Fruit fly (Drosophila melanogaster): ENCODE results near the gene CG14380.
A peak's percentile ranks its signal among the peaks of the same experiment; 100 is the strongest.

CG14380 gene

dm6 chr3R:13188219-13188618 is at the start of gene CG14380:
TSS of gene CG14380 (plus strand) at chr3R:13188519.
- no peak for TF ChIP-seq cnc (optimal IDR thresholded peaks at IDR 0.05)
- TF ChIP-seq Clk (GFP tag; optimal IDR thresholded peaks at IDR 0.05): no peak
- TF ChIP-seq CG7101 (tag; optimal IDR thresholded peaks at IDR 0.05): no peak
- no peak for TF ChIP-seq pad (GFP tag; optimal IDR thresholded peaks at IDR 0.05)

- TF ChIP-seq CG7045 (GFP tag; optimal IDR thresholded peaks at IDR 0.05): no peak
- no peak for TF ChIP-seq CG1620 (GFP tag; optimal IDR thresholded peaks at IDR 0.05)
- TF ChIP-seq bab1 (GFP tag; optimal IDR thresholded peaks at IDR 0.05): no peak
- no peak for TF ChIP-seq CG7101 (tag; optimal IDR thresholded peaks at IDR 0.05)
- no peak for TF ChIP-seq Crg-1 (GFP tag; optimal IDR thresholded peaks at IDR 0.05)
- no peak for TF ChIP-seq Hr96 (GFP tag; optimal IDR thresholded peaks at IDR 0.05)
- no peak for TF ChIP-seq CG33017 (tag; optimal IDR thresholded peaks at IDR 0.05)
- TF ChIP-seq toe (GFP tag; optimal IDR thresholded peaks at IDR 0.05): no peak
- TF ChIP-seq cic (GFP tag; optimal IDR thresholded peaks at IDR 0.05): no peak
- TF ChIP-seq CG11617 (GFP tag; optimal IDR thresholded peaks at IDR 0.05): no peak
- no peak for TF ChIP-seq CG14711 (tag; optimal IDR thresholded peaks at IDR 0.05)
- no peak for TF ChIP-seq Mnt (GFP tag; optimal IDR thresholded peaks at IDR 0.05)
- TF ChIP-seq kay (GFP tag; ENCODE audit: borderline replicate concordance): no peak
- TF ChIP-seq cnc (optimal IDR thresholded peaks at IDR 0.05): no peak
- TF ChIP-seq ovo (GFP tag; optimal IDR thresholded peaks at IDR 0.05): no peak
- no peak for TF ChIP-seq CG12768 (GFP tag; optimal IDR thresholded peaks at IDR 0.05)
- TF ChIP-seq Clk (GFP tag; optimal IDR thresholded peaks at IDR 0.05): no peak
- TF ChIP-seq CG5204 (GFP tag; optimal IDR thresholded peaks at IDR 0.05): no peak
Measured at dm6 chr3R:13155587-13155986, 32.7 kb upstream of the CG14380 start, which contains the start of gene 2mit. TSS of gene 2mit (minus strand) at chr3R:13155687.

dm6 chr3R:13181004-13181403 is 7.3 kb upstream of the CG14380 start, which contains the start of gene CG8138:
TSS of gene CG8138 (plus strand) at chr3R:13181304.
- no peak for TF ChIP-seq CG12768 (GFP tag; optimal IDR thresholded peaks at IDR 0.05)
- no peak for TF ChIP-seq Hr96 (GFP tag; optimal IDR thresholded peaks at IDR 0.05)
- no peak for TF ChIP-seq Mnt (GFP tag; optimal IDR thresholded peaks at IDR 0.05)
- TF ChIP-seq CG11617 (GFP tag; optimal IDR thresholded peaks at IDR 0.05): no peak
- TF ChIP-seq pad (GFP tag; optimal IDR thresholded peaks at IDR 0.05): no peak
- TF ChIP-seq CG7101 (tag; optimal IDR thresholded peaks at IDR 0.05): no peak
- TF ChIP-seq toe (GFP tag; optimal IDR thresholded peaks at IDR 0.05): no peak
- TF ChIP-seq Crg-1 (GFP tag; optimal IDR thresholded peaks at IDR 0.05): no peak
- no peak for TF ChIP-seq cic (GFP tag; optimal IDR thresholded peaks at IDR 0.05)
- TF ChIP-seq CG7045 (GFP tag; optimal IDR thresholded peaks at IDR 0.05): no peak
- TF ChIP-seq CG5204 (GFP tag; optimal IDR thresholded peaks at IDR 0.05): no peak
- no peak for TF ChIP-seq cnc (optimal IDR thresholded peaks at IDR 0.05)
- TF ChIP-seq tj (GFP tag; optimal IDR thresholded peaks at IDR 0.05): no peak
- no peak for TF ChIP-seq CG33017 (tag; optimal IDR thresholded peaks at IDR 0.05)
- TF ChIP-seq bab1 (GFP tag; optimal IDR thresholded peaks at IDR 0.05): no peak

dm6 chr3R:13186396-13186795 is 1.9 kb upstream of the CG14380 start, which contains the start of gene CG8508:
TSS of gene CG8508 (minus strand) at chr3R:13186496.
- TF ChIP-seq CG33017 (tag; optimal IDR thresholded peaks at IDR 0.05): no peak
- TF ChIP-seq Crg-1 (GFP tag; optimal IDR thresholded peaks at IDR 0.05): no peak
- no peak for TF ChIP-seq CG7101 (tag; optimal IDR thresholded peaks at IDR 0.05)
- no peak for TF ChIP-seq Clk (GFP tag; optimal IDR thresholded peaks at IDR 0.05)
- no peak for TF ChIP-seq CG1620 (GFP tag; optimal IDR thresholded peaks at IDR 0.05)
- no peak for TF ChIP-seq CG12768 (GFP tag; optimal IDR thresholded peaks at IDR 0.05)
- TF ChIP-seq kay (GFP tag; ENCODE audit: borderline replicate concordance): no peak
- no peak for TF ChIP-seq toe (GFP tag; optimal IDR thresholded peaks at IDR 0.05)
- TF ChIP-seq cnc (optimal IDR thresholded peaks at IDR 0.05): no peak
- TF ChIP-seq bab1 (GFP tag; optimal IDR thresholded peaks at IDR 0.05): no peak
- TF ChIP-seq cic (GFP tag; optimal IDR thresholded peaks at IDR 0.05): no peak
- no peak for TF ChIP-seq ovo (GFP tag; optimal IDR thresholded peaks at IDR 0.05)
- TF ChIP-seq CG5204 (GFP tag; optimal IDR thresholded peaks at IDR 0.05): no peak
- TF ChIP-seq Mnt (GFP tag; optimal IDR thresholded peaks at IDR 0.05): no peak

- TF ChIP-seq cic (GFP tag; optimal IDR thresholded peaks at IDR 0.05) (no peak), pad (GFP tag; optimal IDR thresholded peaks at IDR 0.05) (no peak), kay (GFP tag; ENCODE audit: borderline replicate concordance) (no peak), cnc (optimal IDR thresholded peaks at IDR 0.05) (no peak), CG1620 (GFP tag; optimal IDR thresholded peaks at IDR 0.05) (no peak), Clk (GFP tag; optimal IDR thresholded peaks at IDR 0.05) (no peak), tj (GFP tag; optimal IDR thresholded peaks at IDR 0.05) (no peak), CG7045 (GFP tag; optimal IDR thresholded peaks at IDR 0.05) (no peak)
Measured at dm6 chr3R:13191299-13191698, 3.0 kb downstream of the CG14380 start, which contains the start of gene CG8141. TSS of gene CG8141 (plus strand) at chr3R:13191599.

- TF ChIP-seq tj (GFP tag; optimal IDR thresholded peaks at IDR 0.05): no peak
- no peak for TF ChIP-seq CG7101 (tag; optimal IDR thresholded peaks at IDR 0.05)
Measured at dm6 chr3R:13200402-13200801, 12.1 kb downstream of the CG14380 start.

- no peak for TF ChIP-seq Crg-1 (GFP tag; optimal IDR thresholded peaks at IDR 0.05)
- peak; percentile 14 for TF ChIP-seq pad (GFP tag; optimal IDR thresholded peaks at IDR 0.05)
Measured at dm6 chr3R:13208451-13208850, 20.1 kb downstream of the CG14380 start.
